Worm (Caenorhabditis elegans): Measurements from ENCODE around the gene F41B4.3.
"Not testable (repeated sequence)": the region's sequence is repeated elsewhere in the genome, so short reads cannot be mapped to it uniquely, and the experiment has no call there.

The F41B4.3 gene

DNA sequence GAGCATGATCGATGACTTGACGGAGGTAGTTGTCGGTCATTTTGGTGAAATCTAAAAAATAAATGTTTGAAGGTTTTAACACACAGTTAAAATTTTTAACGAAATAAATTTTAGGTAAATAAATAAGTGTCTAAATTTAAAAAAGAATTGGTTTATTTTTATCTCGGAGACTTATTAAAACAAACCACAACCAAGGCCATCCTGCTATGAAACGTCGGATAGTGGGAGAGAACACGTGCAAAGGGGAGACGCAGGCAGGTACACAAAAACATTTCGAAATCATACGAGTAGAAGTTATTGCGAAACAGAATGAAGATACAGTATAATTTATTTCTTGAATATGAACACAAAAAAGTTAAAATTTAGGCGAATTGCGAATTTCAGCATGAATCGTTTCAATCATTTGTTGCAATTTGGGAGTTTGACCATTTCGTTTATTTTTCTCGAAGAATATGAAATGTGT is at the start of gene F41B4.3:
TSS of gene F41B4.3 (minus strand) at position 51 of the 463 bp plus-strand sequence.
- TF ChIP-seq dmd-4 (tag; optimal IDR thresholded peaks at IDR 0.05; ENCODE audit: borderline replicate concordance), result no peak
- no peak for TF ChIP-seq madf-2 (tag; optimal IDR thresholded peaks at IDR 0.05)
- no peak for TF ChIP-seq unc-42 (tag; optimal IDR thresholded peaks at IDR 0.05)
- no peak for TF ChIP-seq ceh-9 (tag; optimal IDR thresholded peaks at IDR 0.05)
- TF ChIP-seq pat-9 (tag; optimal IDR thresholded peaks at IDR 0.05), result no peak
- no peak for TF ChIP-seq C08G9.2 (tag; optimal IDR thresholded peaks at IDR 0.05)
- no peak for TF ChIP-seq tbx-7 (tag; optimal IDR thresholded peaks at IDR 0.05)
- no peak for TF ChIP-seq ztf-16 (tag; optimal IDR thresholded peaks at IDR 0.05)
- no peak for TF ChIP-seq ref-2 (tag; optimal IDR thresholded peaks at IDR 0.05)
- no peak for TF ChIP-seq unc-86 (tag; optimal IDR thresholded peaks at IDR 0.05)
- no peak for TF ChIP-seq mec-3 (tag; optimal IDR thresholded peaks at IDR 0.05; ENCODE audit: borderline replicate concordance)

DNA sequence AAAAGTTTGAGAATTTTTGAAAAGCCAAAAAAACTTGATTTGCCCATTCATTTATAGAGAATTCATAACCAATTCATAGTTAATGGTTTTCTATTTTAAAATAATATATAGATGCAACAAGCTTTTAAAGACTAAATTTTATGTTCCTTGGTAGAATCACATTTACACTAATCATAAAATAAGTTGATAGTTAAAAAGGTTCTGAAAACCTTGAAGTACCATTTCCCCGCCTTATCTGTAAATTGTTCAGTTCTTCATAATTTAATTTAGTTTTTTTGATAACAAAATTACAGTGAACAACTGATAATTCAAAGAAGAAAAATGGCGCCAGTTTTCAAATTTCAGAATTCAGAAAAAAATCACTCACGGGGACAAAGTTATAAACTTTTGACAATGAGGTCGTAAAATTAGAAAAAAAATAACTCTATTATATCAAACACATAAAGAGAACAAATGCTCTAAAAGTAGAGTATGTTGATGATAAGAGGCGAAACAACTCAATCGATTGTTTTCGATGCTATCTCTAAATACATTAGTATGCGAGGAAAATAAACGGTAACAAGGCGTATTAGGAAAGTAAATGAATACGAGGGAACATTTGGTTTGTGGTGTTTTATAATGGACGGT is 49.4 kb upstream of the F41B4.3 start, which contains the start of gene F41C6.7:
TSS of gene F41C6.7 (minus strand) at position 51 of the 627 bp plus-strand sequence.
- TF ChIP-seq sox-2 (GFP tag; IDR thresholded peaks at IDR 0.05), result no peak
- peak; percentile 25 for TF ChIP-seq elt-2 (tag; optimal IDR thresholded peaks at IDR 0.05)

- TF ChIP-seq ceh-30 (tag; optimal IDR thresholded peaks at IDR 0.05) (no peak), fkh-6 (tag; optimal IDR thresholded peaks at IDR 0.05) (no peak), hlh-6 (tag; optimal IDR thresholded peaks at IDR 0.05) (no peak), F13H6.1 (tag; optimal IDR thresholded peaks at IDR 0.05) (no peak), lim-6 (tag; optimal IDR thresholded peaks at IDR 0.05) (no peak), unc-42 (tag; optimal IDR thresholded peaks at IDR 0.05) (no peak), C38D4.7 (GFP tag; optimal IDR thresholded peaks at IDR 0.05) (no peak), mec-3 (tag; optimal IDR thresholded peaks at IDR 0.05; ENCODE audit: borderline replicate concordance) (no peak), pqm-1 (tag; optimal IDR thresholded peaks at IDR 0.05) (no peak), eyg-1 (tag; optimal IDR thresholded peaks at IDR 0.05) (no peak), sox-4 (tag; optimal IDR thresholded peaks at IDR 0.05) (no peak), tbx-2 (tag; optimal IDR thresholded peaks at IDR 0.05) (no peak), pros-1 (tag; optimal IDR thresholded peaks at IDR 0.05) (no peak), elt-2 (tag; optimal IDR thresholded peaks at IDR 0.05) (no peak), gmeb-2 (tag; optimal IDR thresholded peaks at IDR 0.05) (no peak), pat-9 (tag; optimal IDR thresholded peaks at IDR 0.05) (no peak), unc-55 (GFP tag; optimal IDR thresholded peaks at IDR 0.05) (no peak)
These were observed 48.5 kb upstream of the F41B4.3 start for ce11 chrX:6884439-6884838.

DNA sequence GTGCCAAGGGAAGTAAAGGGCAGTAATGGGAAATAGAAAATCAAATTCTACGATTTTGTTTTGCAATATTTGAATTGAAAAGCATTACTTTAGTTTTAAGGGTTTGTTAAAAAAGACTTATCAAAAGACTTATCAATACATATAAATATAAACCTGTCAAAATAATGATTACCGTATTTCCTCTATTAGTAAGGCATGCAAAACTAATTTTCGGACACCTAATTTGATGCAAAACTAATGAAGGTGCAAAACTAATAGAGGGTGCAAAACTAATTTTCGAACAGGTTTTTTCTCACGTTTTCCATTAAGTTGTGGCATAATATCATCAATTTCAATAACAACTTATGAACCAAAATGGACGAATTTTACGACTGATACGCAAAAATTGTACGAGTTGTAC is 45.9 kb upstream of the F41B4.3 start, which contains the start of gene F41C6.6:
TSS of gene F41C6.6 (minus strand) at position 101 of the 400 bp plus-strand sequence.
- TF ChIP-seq ceh-34, elt-2, ceh-22 (tag; optimal IDR thresholded peaks at IDR 0.05): not testable (repeated sequence)

- TF ChIP-seq unc-42 (tag; optimal IDR thresholded peaks at IDR 0.05) (no peak), nhr-232 (tag; optimal IDR thresholded peaks at IDR 0.05) (no peak), ztf-16 (tag; optimal IDR thresholded peaks at IDR 0.05) (no peak), tbx-2 (tag; optimal IDR thresholded peaks at IDR 0.05) (no peak), F13H6.1 (tag; optimal IDR thresholded peaks at IDR 0.05) (no peak), pax-1 (tag; optimal IDR thresholded peaks at IDR 0.05) (no peak), ceh-31 (tag; optimal IDR thresholded peaks at IDR 0.05) (no peak), ceh-24 (tag; optimal IDR thresholded peaks at IDR 0.05) (no peak), ceh-30 (tag; optimal IDR thresholded peaks at IDR 0.05) (no peak), Y22D7AL.16 (tag; optimal IDR thresholded peaks at IDR 0.05) (no peak), pat-9 (tag; optimal IDR thresholded peaks at IDR 0.05) (no peak), hlh-8 (tag; optimal IDR thresholded peaks at IDR 0.05) (no peak), lin-11 (tag; optimal IDR thresholded peaks at IDR 0.05) (no peak), dve-1 (tag; optimal IDR thresholded peaks at IDR 0.05) (no peak), sox-2 (GFP tag; IDR thresholded peaks at IDR 0.05) (no peak), ceh-14 (tag; optimal IDR thresholded peaks at IDR 0.05) (no peak), che-1 (tag; optimal IDR thresholded peaks at IDR 0.05) (no peak), pros-1 (tag; optimal IDR thresholded peaks at IDR 0.05) (no peak), fkh-6 (tag; optimal IDR thresholded peaks at IDR 0.05) (no peak)
These were observed 41.5 kb upstream of the F41B4.3 start, which contains the start of gene col-173 for ce11 chrX:6877436-6877835. col-173 (minus strand) TSS chrX:6877536.

All from whole organism, late embryonic.